Fruit fly (Drosophila melanogaster): Measurements from ENCODE around the gene CG11597.

dm6 chr3L:11836575-11837077 is 14.6 kb upstream of the CG11597 start, which contains the start of gene CG43064:
- no peak for TF ChIP-seq CG10669 (GFP tag; optimal IDR thresholded peaks at IDR 0.05)
- no peak for TF ChIP-seq CG1621 (tag; optimal IDR thresholded peaks at IDR 0.05)
- no peak for TF ChIP-seq Ets96B (tag; optimal IDR thresholded peaks at IDR 0.05)
- TF ChIP-seq Hr38 (GFP tag; optimal IDR thresholded peaks at IDR 0.05): no peak
- no peak for TF ChIP-seq CG7368 (GFP tag; optimal IDR thresholded peaks at IDR 0.05)
- no peak for TF ChIP-seq Lpt (GFP tag; optimal IDR thresholded peaks at IDR 0.05)
- no peak for TF ChIP-seq dsx (GFP tag; optimal IDR thresholded peaks at IDR 0.05; ENCODE audit: poor library complexity, severe bottlenecking)
- TF ChIP-seq CG4318 (GFP tag; optimal IDR thresholded peaks at IDR 0.05): no peak
- TF ChIP-seq Hr4 (GFP tag; optimal IDR thresholded peaks at IDR 0.05): no peak
- no peak for TF ChIP-seq Sox15 (GFP tag; optimal IDR thresholded peaks at IDR 0.05)
- TF ChIP-seq CG6854 (GFP tag; optimal IDR thresholded peaks at IDR 0.05): no peak

Measured in whole organism, prepupa.